Worm (Caenorhabditis elegans) whole organism, L4/young adult: ENCODE measurements around the gene cox-16.

Experiments
- W03F9.2 ChIP-seq: fragments of 150-350 bp; optimal IDR thresholded peaks from 2 replicates; lab custom pipeline; 2014; ENCODE audit warnings: missing biosample characterization, missing genetic modification characterization
- him-1 ChIP-seq: sonication (generic microtip); optimal IDR thresholded peaks from 2 replicates; lab custom pipeline; 2016; ENCODE audit warnings: missing genotype, missing genetic modification reagents, missing genetic modification characterization, missing compliant biosample characterization

- TF ChIP-seq W03F9.2 (tag; lab: Kevin White, UChicago) (no peak), him-1 (no peak)
Measured at ce11 chrV:5582860-5583259, 46.8 kb upstream of the cox-16 start.
